Worm (Caenorhabditis elegans): Measurements from ENCODE around the gene gln-3.

gln-3 gene

DNA sequence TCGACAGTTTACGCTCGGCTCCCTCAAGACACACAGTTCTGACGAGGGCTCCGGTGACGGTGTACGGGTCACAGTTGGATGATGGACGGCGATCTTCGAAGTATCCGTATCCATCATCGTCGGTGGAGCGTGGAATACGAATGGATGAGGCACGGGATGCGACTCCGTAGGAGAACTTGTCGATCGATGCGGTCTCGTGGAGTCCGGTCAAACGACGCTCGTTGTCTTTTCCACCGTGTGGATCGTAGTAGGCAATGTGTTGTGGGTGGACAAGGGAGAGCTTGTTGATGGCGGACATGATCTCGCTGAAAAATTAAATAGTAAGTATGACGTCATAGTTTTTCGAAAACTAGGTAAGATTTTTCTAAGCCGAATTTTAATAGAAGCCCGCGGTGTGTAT is 2.5 kb downstream of the gln-3 start:
- TF ChIP-seq chd-7 (tag; optimal IDR thresholded peaks at IDR 0.05): peak; percentile 44
- no peak for TF ChIP-seq lin-40 (tag; optimal IDR thresholded peaks at IDR 0.05)
- 0 out of 2 replicates have a peak, but pooled peaks have one; percentile 1 for TF ChIP-seq madf-3 (GFP tag; IDR thresholded peaks at IDR 0.05)
- peak; percentile 4 for TF ChIP-seq F52B5.7 (tag; optimal IDR thresholded peaks at IDR 0.05)
- no peak for TF ChIP-seq bed-1 (GFP tag; IDR thresholded peaks at IDR 0.05)
- TF ChIP-seq Y53G8AR.9 (GFP tag; conservative IDR thresholded peaks at IDR 0.05): no peak; the same call in none of the 2 replicates
- TF ChIP-seq mcd-1 (GFP tag; IDR thresholded peaks at IDR 0.05): 0 out of 2 replicates have a peak, but pooled peaks have one; percentile 14
- no peak for TF ChIP-seq attf-3 (GFP tag; conservative IDR thresholded peaks at IDR 0.05)
- peak; percentile 70; the same call in 1 of the 2 replicates for TF ChIP-seq nfyb-1 (GFP tag; IDR thresholded peaks at IDR 0.05)
- TF ChIP-seq atf-7 (tag; optimal IDR thresholded peaks at IDR 0.05): peak; percentile 71
- TF ChIP-seq zfh-2 (GFP tag; conservative IDR thresholded peaks at IDR 0.05): peak; percentile 49; the same call in 1 of the 2 replicates
- 0 out of 2 replicates have a peak, but pooled peaks have one; percentile 61 for TF ChIP-seq cebp-2 (GFP tag; IDR thresholded peaks at IDR 0.05)
- TF ChIP-seq nhr-80 (tag; optimal IDR thresholded peaks at IDR 0.05): no peak
- TF ChIP-seq F57C9.4 (tag; optimal IDR thresholded peaks at IDR 0.05): no peak
- TF ChIP-seq zim-3 (tag; optimal IDR thresholded peaks at IDR 0.05): peak; percentile 27
- peak; percentile 55 for TF ChIP-seq ztf-26 (tag; optimal IDR thresholded peaks at IDR 0.05)
- 0 out of 2 replicates have a peak, but pooled peaks have one; percentile 25 for TF ChIP-seq Y95B8A.8 (GFP tag; IDR thresholded peaks at IDR 0.05)

DNA sequence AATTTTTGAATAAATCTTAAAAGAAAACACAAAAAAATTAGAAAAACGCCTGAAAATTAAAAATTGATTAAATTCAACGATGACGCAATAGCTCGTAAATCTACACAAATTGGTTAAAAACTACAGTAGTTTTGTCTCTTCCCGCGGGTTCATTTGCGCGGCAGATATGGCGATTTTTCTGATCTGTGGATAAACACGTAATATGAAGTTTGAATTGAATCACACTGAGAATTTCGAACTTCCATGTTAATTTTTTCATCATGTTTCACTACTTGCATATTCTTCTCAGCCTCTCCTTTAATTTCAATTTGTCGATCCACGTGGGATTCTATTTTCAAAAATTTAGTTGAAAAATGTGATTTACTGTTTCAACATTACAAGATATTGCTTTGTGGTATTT is 3.1 kb downstream of the gln-3 start:
- peak; percentile 85 for TF ChIP-seq Y53G8AR.9 (GFP tag; conservative IDR thresholded peaks at IDR 0.05)
- peak; percentile 14 for TF ChIP-seq ztf-26 (tag; optimal IDR thresholded peaks at IDR 0.05)
- peak; percentile 36 for TF ChIP-seq atf-7 (tag; optimal IDR thresholded peaks at IDR 0.05)
- 0 out of 2 replicates have a peak, but pooled peaks have one; percentile 30 for TF ChIP-seq cebp-2 (GFP tag; IDR thresholded peaks at IDR 0.05)
- TF ChIP-seq B0336.3 (GFP tag; IDR thresholded peaks at IDR 0.05): peak; percentile 20; the same call in 1 of the 2 replicates
- TF ChIP-seq repo-1 (tag; optimal IDR thresholded peaks at IDR 0.05): peak; percentile 83
- TF ChIP-seq Y56A3A.18 (GFP tag; IDR thresholded peaks at IDR 0.05): peak; percentile 79; the same call in 1 of the 2 replicates
- TF ChIP-seq pbrm-1 (GFP tag; IDR thresholded peaks at IDR 0.05): peak; percentile 49; the same call in 1 of the 2 replicates
- peak; percentile 93 for TF ChIP-seq attf-6 (GFP tag; IDR thresholded peaks at IDR 0.05)
- peak; percentile 66; the same call in 1 of the 2 replicates for TF ChIP-seq ekl-4 (GFP tag; IDR thresholded peaks at IDR 0.05)
- peak; percentile 12 for TF ChIP-seq ztf-22 (GFP tag; optimal IDR thresholded peaks at IDR 0.05)
- peak; percentile 9 for TF ChIP-seq gei-17 (GFP tag; optimal IDR thresholded peaks at IDR 0.05)
- TF ChIP-seq snpc-4 (GFP tag; optimal IDR thresholded peaks at IDR 0.05): peak; percentile 31
- TF ChIP-seq snpc-4 (tag; optimal IDR thresholded peaks at IDR 0.05): peak in 3 of 4 experiments; percentile 57 to 84 (median 65)
- peak; percentile 68 for TF ChIP-seq nfyb-1 (GFP tag; IDR thresholded peaks at IDR 0.05)
- TF ChIP-seq tbp1 (GFP tag; optimal IDR thresholded peaks at IDR 0.05): peak; percentile 36
- peak; percentile 21 for TF ChIP-seq nhr-90 (tag; optimal IDR thresholded peaks at IDR 0.05)
- 0 out of 2 replicates have a peak, but pooled peaks have one; percentile 75 for TF ChIP-seq madf-3 (GFP tag; IDR thresholded peaks at IDR 0.05)
- TF ChIP-seq hsf-1 (GFP tag; IDR thresholded peaks at IDR 0.05): peak; percentile 43; the same call in 1 of the 2 replicates
- TF ChIP-seq hmg-1.2 (GFP tag; IDR thresholded peaks at IDR 0.05): 0 out of 2 replicates have a peak, but pooled peaks have one; percentile 8
- 0 out of 2 replicates have a peak, but pooled peaks have one; percentile 8 for TF ChIP-seq egl-44 (GFP tag; IDR thresholded peaks at IDR 0.05)

DNA sequence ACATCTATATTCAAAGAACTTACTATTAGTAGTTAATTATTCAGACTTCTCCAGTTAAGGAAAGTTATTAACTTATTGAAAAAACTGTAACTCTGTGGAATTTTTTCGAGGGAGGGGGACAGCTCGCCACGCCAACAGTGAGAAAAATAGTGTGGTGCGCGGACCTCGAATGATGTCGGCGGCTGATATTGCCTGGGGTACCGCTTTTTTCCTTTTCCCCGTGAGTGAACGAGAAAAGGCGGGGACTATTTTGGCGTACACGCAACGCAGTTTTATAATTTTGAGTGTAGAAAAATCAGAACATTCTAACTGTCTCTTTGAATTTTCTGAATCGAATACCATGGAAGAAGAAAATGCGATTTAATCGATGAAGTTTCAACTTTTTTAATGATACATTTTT is 16.2 kb downstream of the gln-3 start:
- peak; percentile 58 for TF ChIP-seq attf-6 (GFP tag; IDR thresholded peaks at IDR 0.05)

DNA sequence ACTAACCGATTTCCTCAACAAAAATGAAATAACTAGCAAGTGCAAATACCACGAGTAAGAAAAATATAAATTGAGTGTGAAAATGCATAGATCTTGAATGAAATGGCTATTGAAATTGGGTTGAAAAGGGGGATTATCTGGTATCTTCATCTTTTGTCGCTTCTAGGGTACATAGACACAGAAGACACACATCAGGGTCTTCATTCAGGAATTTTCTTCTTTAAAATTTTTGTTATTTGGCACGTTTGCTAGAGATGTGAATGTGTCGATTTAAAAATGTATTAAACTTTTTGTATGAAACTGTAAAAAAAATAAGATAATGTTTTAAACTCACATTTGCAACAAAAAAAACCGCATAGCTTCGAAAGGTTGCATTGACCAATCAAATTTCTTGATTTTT is 23.4 kb downstream of the gln-3 start, which contains the start of gene Y105C5B.25:
Gene Y105C5B.25, minus strand, starts transcription at position 101 of the 400 bp plus-strand sequence.
- no peak for TF ChIP-seq chd-7 (tag; optimal IDR thresholded peaks at IDR 0.05)
- no peak for TF ChIP-seq unc-62 (GFP tag; optimal IDR thresholded peaks at IDR 0.05)
- no peak for TF ChIP-seq aptf-2 (GFP tag; conservative IDR thresholded peaks at IDR 0.05)
- TF ChIP-seq attf-5 (GFP tag; optimal IDR thresholded peaks at IDR 0.05): no peak
